Fruit fly (Drosophila melanogaster): Measurements from ENCODE around the gene CG12617.

- no peak for TF ChIP-seq toe (GFP tag; optimal IDR thresholded peaks at IDR 0.05)
- no peak for TF ChIP-seq CG11617 (GFP tag; optimal IDR thresholded peaks at IDR 0.05)
- peak; percentile 4 for TF ChIP-seq bab1 (GFP tag; optimal IDR thresholded peaks at IDR 0.05)
- no peak for TF ChIP-seq Hr96 (GFP tag; optimal IDR thresholded peaks at IDR 0.05)
- peak; percentile 17 for TF ChIP-seq pad (GFP tag; optimal IDR thresholded peaks at IDR 0.05)
Measured at dm6 chr2L:20341211-20341998, 46.9 kb downstream of the CG12617 start.
